Worm (Caenorhabditis elegans): ENCODE results near the gene arrd-23.

Gene arrd-23

ce11 chrX:4920942-4921540, 35.3 kb downstream of the arrd-23 start, which contains the start of gene K05B2.4:
Gene K05B2.4 (minus strand): TSS chrX:4920992.
- TF ChIP-seq ceh-82 (tag; optimal IDR thresholded peaks at IDR 0.05) (no peak), nhr-11 (tag; optimal IDR thresholded peaks at IDR 0.05) (no peak), dmd-6 (GFP tag; IDR thresholded peaks at IDR 0.05) (no peak), pha-4 (GFP tag; IDR thresholded peaks at IDR 0.05) (no peak), pha-4 (tag; optimal IDR thresholded peaks at IDR 0.05) (no peak), unc-130 (GFP tag; optimal IDR thresholded peaks at IDR 0.05) (no peak), spr-1 (tag; optimal IDR thresholded peaks at IDR 0.05) (no peak), jun-1 (tag; optimal IDR thresholded peaks at IDR 0.05) (no peak), unc-39 (tag; optimal IDR thresholded peaks at IDR 0.05) (no peak), saeg-2 (GFP tag; IDR thresholded peaks at IDR 0.05) (no peak), nhr-111 (GFP tag; optimal IDR thresholded peaks at IDR 0.05) (no peak), dve-1 (tag; optimal IDR thresholded peaks at IDR 0.05; ENCODE audit: insufficient read depth) (no peak), zfp-2 (tag; optimal IDR thresholded peaks at IDR 0.05) (no peak), snpc-1.2 (GFP tag; IDR thresholded peaks at IDR 0.05) (no peak), pqm-1 (tag; optimal IDR thresholded peaks at IDR 0.05) (no peak), nhr-10 (tag; optimal IDR thresholded peaks at IDR 0.05) (no peak), zip-2 (tag; optimal IDR thresholded peaks at IDR 0.05) (no peak), ceh-32 (tag; optimal IDR thresholded peaks at IDR 0.05; ENCODE audit: poor library complexity) (no peak)

ce11 chrX:4928118-4928517, 42.4 kb downstream of the arrd-23 start:
- TF ChIP-seq nhr-48 (tag; optimal IDR thresholded peaks at IDR 0.05) (no peak), nhr-28 (tag; optimal IDR thresholded peaks at IDR 0.05) (peak; percentile 10), pha-4 (GFP tag; IDR thresholded peaks at IDR 0.05) (no peak), pha-4 (tag; optimal IDR thresholded peaks at IDR 0.05) (no peak), F26F4.8 (GFP tag; conservative IDR thresholded peaks at IDR 0.05) (no peak), jun-1 (tag; optimal IDR thresholded peaks at IDR 0.05) (no peak), dmd-6 (GFP tag; IDR thresholded peaks at IDR 0.05) (peak; percentile 61), tag-97 (GFP tag; IDR thresholded peaks at IDR 0.05) (no peak), hlh-11 (tag; optimal IDR thresholded peaks at IDR 0.05) (peak; percentile 57), daf-16 (GFP tag; optimal IDR thresholded peaks at IDR 0.05) (no peak), daf-16 (tag; optimal IDR thresholded peaks at IDR 0.05) (peak; percentile 63), pqm-1 (tag; optimal IDR thresholded peaks at IDR 0.05) (peak; percentile 76), dve-1 (tag; optimal IDR thresholded peaks at IDR 0.05; ENCODE audit: insufficient read depth) (peak; percentile 42)

- no peak for TF ChIP-seq egl-43 (GFP tag; IDR thresholded peaks at IDR 0.05)
- TF ChIP-seq daf-12 (tag; optimal IDR thresholded peaks at IDR 0.05), result no peak
- TF ChIP-seq nhr-237 (tag; optimal IDR thresholded peaks at IDR 0.05), result no peak
- no peak for TF ChIP-seq zip-11 (GFP tag; IDR thresholded peaks at IDR 0.05)
- no peak for TF ChIP-seq pha-4 (GFP tag; IDR thresholded peaks at IDR 0.05)
- TF ChIP-seq pha-4 (tag; optimal IDR thresholded peaks at IDR 0.05), result no peak
- no peak for TF ChIP-seq lin-39 (tag; optimal IDR thresholded peaks at IDR 0.05)
- TF ChIP-seq madf-5 (GFP tag; IDR thresholded peaks at IDR 0.05), result no peak
- TF ChIP-seq nhr-77 (tag; optimal IDR thresholded peaks at IDR 0.05), result no peak
- no peak for TF ChIP-seq arid-1 (GFP tag; conservative IDR thresholded peaks at IDR 0.05)
- no peak for TF ChIP-seq spr-1 (tag; optimal IDR thresholded peaks at IDR 0.05)
- TF ChIP-seq cey-2 (tag; optimal IDR thresholded peaks at IDR 0.05; ENCODE audit: borderline replicate concordance, insufficient read depth), result no peak
- no peak for TF ChIP-seq hlh-30 (tag; optimal IDR thresholded peaks at IDR 0.05; ENCODE audit: insufficient read depth)
Measured at ce11 chrX:4929657-4930056, 43.9 kb downstream of the arrd-23 start, which contains the start of gene mct-4. Gene mct-4 (minus strand): TSS chrX:4929757.

- TF ChIP-seq saeg-2 (GFP tag; IDR thresholded peaks at IDR 0.05) (no peak), ces-1 (GFP tag; optimal IDR thresholded peaks at IDR 0.05) (no peak), madf-5 (GFP tag; IDR thresholded peaks at IDR 0.05) (no peak), unc-39 (tag; optimal IDR thresholded peaks at IDR 0.05) (no peak), nhr-41 (GFP tag; IDR thresholded peaks at IDR 0.05) (no peak), attf-4 (tag; optimal IDR thresholded peaks at IDR 0.05) (no peak), nhr-76 (tag; optimal IDR thresholded peaks at IDR 0.05) (no peak), dmd-8 (GFP tag; IDR thresholded peaks at IDR 0.05) (no peak), Y105C5A.15 (GFP tag; IDR thresholded peaks at IDR 0.05) (no peak), nhr-25 (tag; optimal IDR thresholded peaks at IDR 0.05; ENCODE audit: borderline replicate concordance, insufficient read depth) (no peak), lin-15B (tag; optimal IDR thresholded peaks at IDR 0.05) (no peak), ZK546.5 (tag; optimal IDR thresholded peaks at IDR 0.05) (no peak), F26F4.8 (GFP tag; conservative IDR thresholded peaks at IDR 0.05) (no peak), jun-1 (tag; optimal IDR thresholded peaks at IDR 0.05) (no peak), R02D3.7 (tag; optimal IDR thresholded peaks at IDR 0.05) (no peak), nhr-42 (GFP tag; IDR thresholded peaks at IDR 0.05) (no peak), F44E2.7 (GFP tag; IDR thresholded peaks at IDR 0.05) (no peak)
Measured at ce11 chrX:4932023-4932422, 46.3 kb downstream of the arrd-23 start.
